Worm (Caenorhabditis elegans): ENCODE measurements around the gene W02D7.12.

DNA sequence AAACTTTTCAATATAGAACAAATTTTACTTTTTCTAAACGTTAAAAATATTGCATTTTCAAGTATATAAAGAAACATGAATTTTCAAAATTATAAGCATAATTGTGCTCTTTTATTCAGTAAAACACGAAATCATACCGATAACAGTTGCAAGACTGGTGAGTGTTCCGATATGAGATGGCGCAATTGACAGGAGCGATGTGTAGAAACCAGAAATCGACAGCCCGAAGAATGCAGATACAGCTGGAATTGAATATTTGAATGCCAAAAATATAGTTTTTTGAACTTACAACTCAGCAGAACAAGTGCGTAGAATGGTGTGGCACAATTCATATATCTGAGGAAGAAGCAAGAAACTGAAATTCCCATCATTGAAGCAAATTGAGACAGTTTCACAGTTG is 28.4 kb upstream of the W02D7.12 start:
- TF ChIP-seq lin-39 (tag; optimal IDR thresholded peaks at IDR 0.05) (no peak), lsy-2 (tag; optimal IDR thresholded peaks at IDR 0.05) (no peak), ztf-4 (tag; optimal IDR thresholded peaks at IDR 0.05) (no peak), zag-1 (tag; optimal IDR thresholded peaks at IDR 0.05) (no peak), aly-2 (tag; optimal IDR thresholded peaks at IDR 0.05) (no peak), snpc-4 (tag; optimal IDR thresholded peaks at IDR 0.05) (no peak), nhr-11 (tag; optimal IDR thresholded peaks at IDR 0.05) (no peak), dmd-4 (tag; optimal IDR thresholded peaks at IDR 0.05) (no peak), unc-39 (tag; optimal IDR thresholded peaks at IDR 0.05) (no peak)
